Worm (Caenorhabditis elegans) whole organism, midembryonic: ENCODE results near the gene srg-67.

Experiments used
- T22C8.4 ChIP-seq: fragments of 200-800 bp; sonication (Bioruptor generic); IDR thresholded peaks from 2 replicates; pipeline ENCODE4 v1.3.6; 2022; ENCODE audit warnings: missing genetic modification characterization, missing compliant biosample characterization
- flt-1 ChIP-seq: fragments of 200-800 bp; sonication (Bioruptor generic); IDR thresholded peaks from 2 replicates; pipeline ENCODE4 v1.3.6; 2022; ENCODE audit warnings: missing genetic modification characterization, missing compliant biosample characterization
- klf-2 ChIP-seq: fragments of 200-800 bp; sonication (Bioruptor generic); conservative IDR thresholded peaks from 2 replicates; pipeline ENCODE4 v1.3.6; 2022; ENCODE audit warnings: missing genetic modification reagents, missing genetic modification characterization, missing compliant biosample characterization
- med-1 ChIP-seq: sonication (generic microtip); optimal IDR thresholded peaks from 2 replicates; lab custom pipeline; 2017; ENCODE audit warnings: missing genetic modification characterization, mild to moderate bottlenecking, missing compliant biosample characterization, antibody characterized with exemption, missing genetic modification reagents; ENCODE audit not compliant: insufficient read depth
- tab-1 ChIP-seq: fragments of 200-800 bp; sonication (Bioruptor generic); IDR thresholded peaks from 2 replicates; pipeline ENCODE4 v1.3.6; 2022; ENCODE audit warnings: missing genetic modification characterization, missing compliant biosample characterization
- ztf-23 ChIP-seq: fragments of 200-800 bp; sonication (Bioruptor generic); IDR thresholded peaks from 2 replicates; pipeline ENCODE4 v1.3.6; 2022; ENCODE audit warnings: missing genetic modification reagents, missing genetic modification characterization, missing compliant biosample characterization
- ztf-29 ChIP-seq: fragments of 200-800 bp; sonication (Bioruptor generic); IDR thresholded peaks from 2 replicates; pipeline ENCODE4 v1.3.6; 2022; ENCODE audit warnings: missing genetic modification reagents, missing genetic modification characterization, missing compliant biosample characterization

- TF ChIP-seq ztf-23 (GFP tag; lab: Robert Waterston, UW) (no peak), ztf-29 (GFP tag; lab: Robert Waterston, UW) (no peak), T22C8.4 (GFP tag; lab: Robert Waterston, UW) (no peak), med-1 (GFP tag; lab: Kevin White, UChicago) (no peak), klf-2 (GFP tag; lab: Robert Waterston, UW) (no peak), flt-1 (GFP tag; lab: Robert Waterston, UW) (no peak), tab-1 (GFP tag; lab: Robert Waterston, UW) (no peak)
Observed at ce11 chrV:5511720-5512119, 48.9 kb upstream of the srg-67 start.
